Worm (Caenorhabditis elegans) whole organism, late embryonic: ENCODE results near the gene unc-76.

Source experiments
- C08G9.2 ChIP-seq: sonication (generic microtip); optimal IDR thresholded peaks from 2 replicates; lab custom pipeline; 2016; ENCODE audit warnings: mild to moderate bottlenecking, missing genetic modification characterization, moderate library complexity, missing compliant biosample characterization
- F13H6.1 ChIP-seq: sonication (generic microtip); optimal IDR thresholded peaks from 2 replicates; lab custom pipeline; 2016; ENCODE audit warnings: missing genetic modification characterization, missing compliant biosample characterization
- K09A11.1 ChIP-seq: sonication (generic microtip); optimal IDR thresholded peaks from 2 replicates; lab custom pipeline; 2017; ENCODE audit warnings: antibody characterized with exemption, mild to moderate bottlenecking, missing genetic modification characterization, missing compliant biosample characterization; ENCODE audit not compliant: insufficient read depth
- ahr-1 ChIP-seq: sonication (generic microtip); optimal IDR thresholded peaks from 2 replicates; lab custom pipeline; 2016; ENCODE audit warnings: missing genetic modification characterization, missing compliant biosample characterization
- ceh-14 ChIP-seq: sonication (generic microtip); optimal IDR thresholded peaks from 2 replicates; lab custom pipeline; 2016; ENCODE audit warnings: missing genotype, missing genetic modification characterization, missing compliant biosample characterization
- ceh-18 ChIP-seq: sonication (generic microtip); optimal IDR thresholded peaks from 2 replicates; lab custom pipeline; 2016; ENCODE audit warnings: missing genetic modification characterization, missing compliant biosample characterization
- ceh-2 ChIP-seq: sonication (generic microtip); optimal IDR thresholded peaks from 2 replicates; lab custom pipeline; 2016; ENCODE audit warnings: missing genotype, missing genetic modification characterization, missing compliant biosample characterization
- ceh-31 ChIP-seq: sonication (generic microtip); optimal IDR thresholded peaks from 2 replicates; lab custom pipeline; 2016; ENCODE audit warnings: missing genetic modification characterization, missing compliant biosample characterization
- ceh-34 ChIP-seq: sonication (generic microtip); optimal IDR thresholded peaks from 2 replicates; lab custom pipeline; 2016; ENCODE audit warnings: mild to moderate bottlenecking, missing genetic modification characterization, missing compliant biosample characterization
- ceh-45 ChIP-seq: fragments of 200-800 bp; sonication (Bioruptor generic); IDR thresholded peaks from 2 replicates; pipeline ENCODE4 v1.3.6; 2022; ENCODE audit warnings: missing genetic modification reagents, missing genetic modification characterization, missing compliant biosample characterization
- ceh-48 ChIP-seq: sonication (generic microtip); optimal IDR thresholded peaks from 2 replicates; lab custom pipeline; 2016; ENCODE audit warnings: missing genetic modification characterization, inconsistent platforms, missing compliant biosample characterization
- ceh-6 ChIP-seq: fragments of 200-800 bp; sonication (Bioruptor generic); optimal IDR thresholded peaks from 2 replicates; lab custom pipeline; 2018; ENCODE audit warnings: mild to moderate bottlenecking, missing genetic modification characterization, missing compliant biosample characterization
- che-1 ChIP-seq: sonication (generic microtip); optimal IDR thresholded peaks from 2 replicates; lab custom pipeline; 2016; ENCODE audit warnings: mild to moderate bottlenecking, missing genetic modification characterization, missing compliant biosample characterization
- dmd-4 ChIP-seq: sonication (generic microtip); optimal IDR thresholded peaks from 2 replicates; lab custom pipeline; 2016; ENCODE audit warnings: borderline replicate concordance, missing genetic modification characterization, missing compliant biosample characterization
- dve-1 ChIP-seq: sonication (generic microtip); optimal IDR thresholded peaks from 2 replicates; lab custom pipeline; 2017; ENCODE audit warnings: antibody characterized with exemption, mild to moderate bottlenecking, missing genetic modification characterization, missing compliant biosample characterization
- elt-2 ChIP-seq: sonication (generic microtip); optimal IDR thresholded peaks from 2 replicates; lab custom pipeline; 2016; ENCODE audit warnings: missing genetic modification reagents, missing genetic modification characterization, missing compliant biosample characterization
- fax-1 ChIP-seq: sonication (generic microtip); optimal IDR thresholded peaks from 2 replicates; lab custom pipeline; 2016; ENCODE audit warnings: missing genotype, missing genetic modification characterization, missing compliant biosample characterization
- fkh-10 ChIP-seq: fragments of 150-350 bp; optimal IDR thresholded peaks from 2 replicates; lab custom pipeline; 2014; ENCODE audit warnings: missing biosample characterization, missing genetic modification reagents, missing genetic modification characterization
- fkh-6 ChIP-seq: sonication (generic microtip); optimal IDR thresholded peaks from 2 replicates; lab custom pipeline; 2016; ENCODE audit warnings: missing genetic modification characterization, missing compliant biosample characterization
- gmeb-2 ChIP-seq: sonication (generic microtip); optimal IDR thresholded peaks from 2 replicates; lab custom pipeline; 2016; ENCODE audit warnings: missing genetic modification characterization, inconsistent platforms, missing compliant biosample characterization
- hlh-30 ChIP-seq: sonication (generic microtip); optimal IDR thresholded peaks from 2 replicates; lab custom pipeline; 2017; ENCODE audit warnings: antibody characterized with exemption, missing genetic modification characterization, missing compliant biosample characterization; ENCODE audit not compliant: insufficient read depth
- hlh-8 ChIP-seq: sonication (generic microtip); optimal IDR thresholded peaks from 2 replicates; lab custom pipeline; 2016; ENCODE audit warnings: missing genotype, missing genetic modification characterization, missing compliant biosample characterization
- lim-6 ChIP-seq: sonication (generic microtip); optimal IDR thresholded peaks from 2 replicates; lab custom pipeline; 2016; ENCODE audit warnings: missing genetic modification characterization, missing compliant biosample characterization
- nfya-1 ChIP-seq: sonication (generic microtip); optimal IDR thresholded peaks from 2 replicates; lab custom pipeline; 2017; ENCODE audit warnings: missing genetic modification characterization, mild to moderate bottlenecking, missing compliant biosample characterization, antibody characterized with exemption, moderate library complexity
- npax-4 ChIP-seq: sonication (generic microtip); optimal IDR thresholded peaks from 2 replicates; lab custom pipeline; 2016; ENCODE audit warnings: missing genetic modification characterization, missing compliant biosample characterization
- pag-3 ChIP-seq: sonication (generic microtip); optimal IDR thresholded peaks from 2 replicates; lab custom pipeline; 2016; ENCODE audit warnings: missing compliant biosample characterization, missing genetic modification characterization, borderline replicate concordance
- pat-9 ChIP-seq: fragments of 200-800 bp; sonication (Bioruptor generic); optimal IDR thresholded peaks from 2 replicates; lab custom pipeline; 2018; ENCODE audit warnings: mild to moderate bottlenecking, missing genetic modification characterization, moderate library complexity, missing compliant biosample characterization
- pax-1 ChIP-seq: fragments of 150-350 bp; optimal IDR thresholded peaks from 2 replicates; lab custom pipeline; 2014; ENCODE audit warnings: missing biosample characterization, missing genetic modification characterization
- pha-4 ChIP-seq: fragments of 150-350 bp; optimal IDR thresholded peaks from 2 replicates; lab custom pipeline; 2018; ENCODE audit warnings: missing biosample characterization, missing genetic modification reagents, missing genetic modification characterization
- pros-1 ChIP-seq: fragments of 150-350 bp; optimal IDR thresholded peaks from 2 replicates; lab custom pipeline; 2014; ENCODE audit warnings: missing biosample characterization, missing genetic modification reagents, missing genetic modification characterization
- ref-2 ChIP-seq: sonication (generic microtip); optimal IDR thresholded peaks from 2 replicates; lab custom pipeline; 2016; ENCODE audit warnings: missing genetic modification characterization, missing compliant biosample characterization
- rnt-1 ChIP-seq: sonication (generic microtip); optimal IDR thresholded peaks from 2 replicates; lab custom pipeline; 2016; ENCODE audit warnings: missing genetic modification characterization, missing compliant biosample characterization
- sox-2 ChIP-seq: fragments of 200-800 bp; sonication (Bioruptor generic); IDR thresholded peaks from 2 replicates; pipeline ENCODE4 v1.3.6; 2022; ENCODE audit warnings: missing genetic modification reagents, missing genetic modification characterization, missing compliant biosample characterization
- sox-4 ChIP-seq: sonication (generic microtip); optimal IDR thresholded peaks from 2 replicates; lab custom pipeline; 2017; ENCODE audit warnings: mild to moderate bottlenecking, missing genetic modification characterization, inconsistent platforms, missing compliant biosample characterization
- syd-9 ChIP-seq: sonication (generic microtip); optimal IDR thresholded peaks from 2 replicates; lab custom pipeline; 2016; ENCODE audit warnings: mild to moderate bottlenecking, missing genetic modification characterization, moderate library complexity, missing compliant biosample characterization
- tbx-2 ChIP-seq: sonication (generic microtip); optimal IDR thresholded peaks from 2 replicates; lab custom pipeline; 2016; ENCODE audit warnings: missing genetic modification characterization, missing compliant biosample characterization
- unc-3 ChIP-seq, 2 experiments: fragments of 200-800 bp in 1 of 2; sonication (Bioruptor generic) in 1 of 2; sonication (generic microtip) in 1 of 2; conservative IDR thresholded peaks in 1 of 2; optimal IDR thresholded peaks in 1 of 2; 2 replicates each; pipeline versions ENCODE4 v1.3.6 to Lab custom; 2016 to 2022; ENCODE audit warnings: missing compliant biosample characterization in 2 of 2, missing genetic modification characterization in 2 of 2, missing genetic modification reagents in 1 of 2
- unc-42 ChIP-seq: sonication (generic microtip); optimal IDR thresholded peaks from 2 replicates; lab custom pipeline; 2016; ENCODE audit warnings: missing genotype, missing genetic modification characterization, missing compliant biosample characterization
- unc-55 ChIP-seq: sonication (generic microtip); optimal IDR thresholded peaks from 2 replicates; lab custom pipeline; 2017; ENCODE audit warnings: missing biosample characterization, missing genetic modification reagents, missing genetic modification characterization
- unc-86 ChIP-seq: sonication (generic microtip); optimal IDR thresholded peaks from 2 replicates; lab custom pipeline; 2016; ENCODE audit warnings: missing genetic modification characterization, missing compliant biosample characterization
- zip-5 ChIP-seq: sonication (generic microtip); optimal IDR thresholded peaks from 2 replicates; lab custom pipeline; 2016; ENCODE audit warnings: missing genetic modification characterization, missing compliant biosample characterization

unc-76 gene

ce11 chrV:15071015-15071810 is at the start of gene unc-76:
TSS of gene unc-76 (plus strand) at chrV:15071760.
- TF ChIP-seq pax-1 (peak; percentile 58), ceh-48 (tag; lab: Kevin White, UChicago) (peak; percentile 52), dmd-4 (tag; lab: Kevin White, UChicago) (no peak), gmeb-2 (tag; lab: Kevin White, UChicago) (no peak), rnt-1 (tag; lab: Kevin White, UChicago) (peak; percentile 89), unc-42 (tag; lab: Kevin White, UChicago) (peak; percentile 90), fax-1 (tag; lab: Kevin White, UChicago) (peak; percentile 32), ahr-1 (tag; lab: Kevin White, UChicago) (no peak), unc-86 (tag; lab: Kevin White, UChicago) (peak; percentile 18), npax-4 (no peak), unc-3 (GFP tag; conservative IDR thresholded peaks at IDR 0.05; lab: Robert Waterston, UW) (no peak), unc-3 (tag; optimal IDR thresholded peaks at IDR 0.05; lab: Kevin White, UChicago) (peak; percentile 57), che-1 (tag; lab: Kevin White, UChicago) (no peak), sox-4 (tag; lab: Kevin White, UChicago) (no peak), nfya-1 (tag; lab: Kevin White, UChicago) (peak; percentile 89), tbx-2 (tag; lab: Kevin White, UChicago) (peak; percentile 84), ceh-6 (GFP tag; lab: Kevin White, UChicago) (no peak), ceh-2 (tag; lab: Kevin White, UChicago) (peak; percentile 60), ceh-34 (tag; lab: Kevin White, UChicago) (peak; percentile 98), ref-2 (peak; percentile 55), zip-5 (no peak), fkh-10 (no peak), ceh-31 (peak; percentile 92), K09A11.1 (tag; lab: Kevin White, UChicago) (peak; percentile 3), elt-2 (tag; lab: Kevin White, UChicago) (no peak), ceh-45 (GFP tag; lab: Robert Waterston, UW) (no peak), sox-2 (peak; percentile 28; the same call in 1 of the 2 replicates), F13H6.1 (tag; lab: Kevin White, UChicago) (peak; percentile 52), pha-4 (tag; lab: Kevin White, UChicago) (no peak), ceh-18 (peak; percentile 95), syd-9 (peak; percentile 24), fkh-6 (tag; lab: Kevin White, UChicago) (peak; percentile 6), C08G9.2 (peak; percentile 49), dve-1 (tag; lab: Kevin White, UChicago) (peak; percentile 92), pros-1 (tag; lab: Kevin White, UChicago) (peak; percentile 73), pat-9 (tag; lab: Kevin White, UChicago) (no peak), hlh-30 (peak; percentile 28), ceh-14 (tag; lab: Kevin White, UChicago) (peak; percentile 74), lim-6 (no peak), hlh-8 (tag; lab: Kevin White, UChicago) (peak; percentile 67), unc-55 (GFP tag; lab: Kevin White, UChicago) (peak; percentile 89), pag-3 (tag; lab: Kevin White, UChicago) (no peak)
